Worm (Caenorhabditis elegans) whole organism, L4/young adult: ENCODE measurements around the gene Y11D7A.7.
"Not testable (repeated sequence)": the region's sequence is repeated elsewhere in the genome, so short reads cannot be mapped to it uniquely, and the experiment has no call there.

Experiments used
- W03F9.2 ChIP-seq: fragments of 150-350 bp; optimal IDR thresholded peaks from 2 replicates; lab custom pipeline; 2014; ENCODE audit warnings: missing biosample characterization, missing genetic modification characterization
- dao-5 ChIP-seq: sonication (generic microtip); optimal IDR thresholded peaks from 2 replicates; lab custom pipeline; 2016; ENCODE audit warnings: missing genotype, missing genetic modification characterization, moderate library complexity, missing compliant biosample characterization
- him-1 ChIP-seq: sonication (generic microtip); optimal IDR thresholded peaks from 2 replicates; lab custom pipeline; 2016; ENCODE audit warnings: missing genotype, missing genetic modification reagents, missing genetic modification characterization, missing compliant biosample characterization

Y11D7A.7 gene

ce11 chrIV:9249219-9249618 is at the start of gene Y11D7A.7:
Gene Y11D7A.7, plus strand, starts transcription at chrIV:9249519.
- TF ChIP-seq W03F9.2 (tag; lab: Kevin White, UChicago); dao-5; him-1 (tag; lab: Kevin White, UChicago): not testable (repeated sequence)

- no peak for TF ChIP-seq W03F9.2 (tag; lab: Kevin White, UChicago)
- TF ChIP-seq dao-5, result no peak
- TF ChIP-seq him-1 (tag; lab: Kevin White, UChicago), result no peak
These were observed 49.4 kb upstream of the Y11D7A.7 start, which contains the start of gene wnk-1 for ce11 chrIV:9199939-9200202. Gene wnk-1, plus strand, starts transcription at chrIV:9200103.

ce11 chrIV:9210841-9211240 is 38.5 kb upstream of the Y11D7A.7 start:
- TF ChIP-seq W03F9.2 (tag; lab: Kevin White, UChicago), result no peak
- TF ChIP-seq dao-5, result no peak
- TF ChIP-seq him-1 (tag; lab: Kevin White, UChicago), result no peak

- TF ChIP-seq W03F9.2 (tag; lab: Kevin White, UChicago) (no peak), dao-5 (no peak), him-1 (tag; lab: Kevin White, UChicago) (no peak)
These were observed 37.2 kb upstream of the Y11D7A.7 start, which contains the start of gene C46C2.6 for ce11 chrIV:9212121-9212520. Gene C46C2.6, plus strand, starts transcription at chrIV:9212421.

- TF ChIP-seq W03F9.2 (tag; lab: Kevin White, UChicago) (no peak), him-1 (tag; lab: Kevin White, UChicago) (no peak), dao-5 (no peak)
These were observed 34.5 kb upstream of the Y11D7A.7 start for ce11 chrIV:9214823-9215222.

ce11 chrIV:9215824-9216223 is 33.5 kb upstream of the Y11D7A.7 start:
- no peak for TF ChIP-seq dao-5
- TF ChIP-seq him-1 (tag; lab: Kevin White, UChicago), result no peak
- no peak for TF ChIP-seq W03F9.2 (tag; lab: Kevin White, UChicago)

- no peak for TF ChIP-seq dao-5
- TF ChIP-seq W03F9.2 (tag; lab: Kevin White, UChicago), result no peak
- no peak for TF ChIP-seq him-1 (tag; lab: Kevin White, UChicago)
These were observed 32.9 kb upstream of the Y11D7A.7 start for ce11 chrIV:9216437-9216836.

ce11 chrIV:9216956-9217355 is 32.4 kb upstream of the Y11D7A.7 start:
- TF ChIP-seq dao-5 (no peak), him-1 (tag; lab: Kevin White, UChicago) (no peak), W03F9.2 (tag; lab: Kevin White, UChicago) (no peak)

- TF ChIP-seq W03F9.2 (tag; lab: Kevin White, UChicago), result no peak
- no peak for TF ChIP-seq him-1 (tag; lab: Kevin White, UChicago)
- no peak for TF ChIP-seq dao-5
These were observed 31.9 kb upstream of the Y11D7A.7 start, which contains the start of gene C46C2.2 for ce11 chrIV:9217426-9217825. Gene C46C2.2, plus strand, starts transcription at chrIV:9217726.

ce11 chrIV:9218415-9218814 is 30.9 kb upstream of the Y11D7A.7 start:
- TF ChIP-seq him-1 (tag; lab: Kevin White, UChicago), result no peak
- TF ChIP-seq W03F9.2 (tag; lab: Kevin White, UChicago), result no peak
- no peak for TF ChIP-seq dao-5

ce11 chrIV:9224825-9225224 is 24.5 kb upstream of the Y11D7A.7 start, which contains the start of gene C46C2.3:
Gene C46C2.3, plus strand, starts transcription at chrIV:9225125.
- no peak for TF ChIP-seq W03F9.2 (tag; lab: Kevin White, UChicago)
- no peak for TF ChIP-seq dao-5
- TF ChIP-seq him-1 (tag; lab: Kevin White, UChicago), result no peak

- TF ChIP-seq W03F9.2 (tag; lab: Kevin White, UChicago), result no peak
- no peak for TF ChIP-seq him-1 (tag; lab: Kevin White, UChicago)
- TF ChIP-seq dao-5, result no peak
These were observed 21.7 kb upstream of the Y11D7A.7 start for ce11 chrIV:9227650-9228049.

- TF ChIP-seq dao-5, result no peak
- TF ChIP-seq W03F9.2 (tag; lab: Kevin White, UChicago), result no peak
- no peak for TF ChIP-seq him-1 (tag; lab: Kevin White, UChicago)
These were observed 16.7 kb upstream of the Y11D7A.7 start, which contains the start of gene Y11D7A.3 for ce11 chrIV:9232421-9233141. Gene Y11D7A.3, plus strand, starts transcription at chrIV:9233091.

- TF ChIP-seq W03F9.2 (tag; lab: Kevin White, UChicago) (no peak), him-1 (tag; lab: Kevin White, UChicago) (no peak), dao-5 (no peak)
These were observed 10.2 kb upstream of the Y11D7A.7 start for ce11 chrIV:9239151-9239550.

ce11 chrIV:9243670-9244069 is 5.6 kb upstream of the Y11D7A.7 start, which contains the start of gene rab-28:
Gene rab-28, minus strand, starts transcription at chrIV:9244012.
- TF ChIP-seq him-1 (tag; lab: Kevin White, UChicago), result no peak
